Worm (Caenorhabditis elegans): ENCODE data around the gene pbs-6.
A peak's percentile ranks its signal among the peaks of the same experiment; 100 is the strongest.

pbs-6 gene

ce11 chrIII:8254938-8255337, 11.0 kb upstream of the pbs-6 start, which contains the start of gene F09G8.5:
F09G8.5 (plus strand) TSS chrIII:8254975.
- no peak for TF ChIP-seq med-1 (GFP tag; optimal IDR thresholded peaks at IDR 0.05; ENCODE audit: insufficient read depth)
- TF ChIP-seq cog-1 (tag; optimal IDR thresholded peaks at IDR 0.05): no peak
- TF ChIP-seq ref-1 (GFP tag; conservative IDR thresholded peaks at IDR 0.05): no peak
- no peak for TF ChIP-seq T22C8.4 (GFP tag; IDR thresholded peaks at IDR 0.05)
- no peak for TF ChIP-seq ztf-29 (GFP tag; IDR thresholded peaks at IDR 0.05)
- TF ChIP-seq flt-1 (GFP tag; IDR thresholded peaks at IDR 0.05): no peak
- no peak for TF ChIP-seq ztf-23 (GFP tag; IDR thresholded peaks at IDR 0.05)
- no peak for TF ChIP-seq tab-1 (GFP tag; IDR thresholded peaks at IDR 0.05)
- no peak for TF ChIP-seq klf-2 (GFP tag; conservative IDR thresholded peaks at IDR 0.05)

DNA sequence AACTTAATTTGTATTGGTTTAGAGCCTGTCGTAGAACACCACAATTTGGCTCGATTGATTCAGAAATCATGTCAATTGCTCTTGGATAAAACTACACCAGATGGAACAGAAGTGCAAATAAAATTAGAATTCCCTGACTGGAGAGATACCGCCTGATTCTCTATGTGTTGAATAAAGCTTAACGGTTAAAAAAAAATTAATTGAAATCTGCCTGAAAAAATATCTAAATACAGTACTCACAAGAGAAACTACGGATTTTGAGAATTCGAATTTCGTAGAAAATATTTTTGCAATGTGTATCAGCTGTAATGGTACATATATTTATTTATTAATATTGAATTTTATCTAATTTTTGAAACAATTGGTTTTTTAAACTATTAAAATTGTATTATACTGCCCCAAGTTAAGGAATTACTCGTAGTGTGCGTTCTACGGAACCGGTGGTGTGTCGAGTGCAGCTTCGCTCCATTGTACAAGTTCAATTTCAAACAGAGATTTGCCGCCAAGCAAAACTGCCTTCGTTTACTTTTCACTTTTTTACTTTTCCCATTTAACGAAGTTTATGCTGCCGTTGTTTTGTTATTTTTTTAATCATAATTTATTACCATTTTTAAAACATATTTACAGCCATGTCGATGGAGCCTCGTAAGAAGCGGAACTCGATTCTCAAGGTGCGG, 6.3 kb upstream of the pbs-6 start, which contains the start of gene knl-1:
Gene knl-1, plus strand, starts transcription at position 626 of the 677 bp plus-strand sequence.
- TF ChIP-seq ztf-23 (GFP tag; IDR thresholded peaks at IDR 0.05) (peak; percentile 73), flt-1 (GFP tag; IDR thresholded peaks at IDR 0.05) (0 out of 2 replicates have a peak, but pooled peaks have one; percentile 33), cog-1 (tag; optimal IDR thresholded peaks at IDR 0.05) (no peak)

DNA sequence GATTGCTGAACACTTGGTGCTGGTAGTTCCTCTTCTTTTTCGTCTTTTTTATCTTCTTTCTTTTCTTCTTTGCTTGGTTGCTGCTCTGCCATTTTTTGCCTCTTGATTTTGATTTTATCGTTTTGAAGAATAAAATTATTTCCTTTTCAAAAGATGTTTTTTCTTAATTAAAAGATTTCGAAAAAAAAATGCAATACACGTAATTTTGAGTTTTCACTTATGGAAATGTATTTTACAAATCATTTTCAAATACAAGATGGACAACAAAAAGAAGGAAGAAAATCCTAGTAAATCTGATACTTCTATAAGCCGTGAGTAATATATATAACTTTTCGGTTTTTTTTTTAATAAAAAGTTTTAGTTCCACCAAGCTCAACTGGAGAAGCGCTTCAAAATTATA, 5.5 kb upstream of the pbs-6 start, which contains the start of the genes C02F5.10 and C02F5.2:
Gene C02F5.10, minus strand, starts transcription at position 101 of the 400 bp plus-strand sequence.
Gene C02F5.2, plus strand, starts transcription at position 239 of the 400 bp plus-strand sequence.
- TF ChIP-seq tab-1 (GFP tag; IDR thresholded peaks at IDR 0.05) (no peak), klf-2 (GFP tag; conservative IDR thresholded peaks at IDR 0.05) (no peak), cog-1 (tag; optimal IDR thresholded peaks at IDR 0.05) (no peak), ztf-23 (GFP tag; IDR thresholded peaks at IDR 0.05) (no peak), T22C8.4 (GFP tag; IDR thresholded peaks at IDR 0.05) (no peak), med-1 (GFP tag; optimal IDR thresholded peaks at IDR 0.05; ENCODE audit: insufficient read depth) (no peak), ref-1 (GFP tag; conservative IDR thresholded peaks at IDR 0.05) (no peak), ztf-29 (GFP tag; IDR thresholded peaks at IDR 0.05) (no peak), flt-1 (GFP tag; IDR thresholded peaks at IDR 0.05) (no peak)

DNA sequence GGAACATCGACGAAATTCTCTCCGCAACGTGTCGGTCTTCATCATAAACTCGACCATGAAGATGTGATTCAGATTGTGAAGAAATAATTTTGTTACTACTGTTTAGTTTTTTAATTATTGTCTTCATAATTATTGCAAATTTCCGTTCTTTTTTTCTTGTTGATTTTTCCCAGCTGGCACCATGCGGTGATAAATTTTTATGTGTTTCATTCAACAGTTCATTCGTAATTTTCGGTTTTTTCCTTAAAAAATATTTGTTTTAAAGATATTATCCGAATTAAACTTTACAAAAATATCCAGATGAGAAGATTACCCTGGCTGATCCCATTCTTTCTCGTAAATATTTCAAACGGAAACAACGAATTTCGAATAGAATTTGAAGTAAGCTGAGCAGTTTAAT, 3.2 kb upstream of the pbs-6 start, which contains the start of gene C02F5.13:
Gene C02F5.13, plus strand, starts transcription at position 301 of the 400 bp plus-strand sequence.
- TF ChIP-seq med-1 (GFP tag; optimal IDR thresholded peaks at IDR 0.05; ENCODE audit: insufficient read depth) (no peak), ref-1 (GFP tag; conservative IDR thresholded peaks at IDR 0.05) (no peak), ztf-23 (GFP tag; IDR thresholded peaks at IDR 0.05) (no peak), T22C8.4 (GFP tag; IDR thresholded peaks at IDR 0.05) (no peak), cog-1 (tag; optimal IDR thresholded peaks at IDR 0.05) (no peak), klf-2 (GFP tag; conservative IDR thresholded peaks at IDR 0.05) (no peak), tab-1 (GFP tag; IDR thresholded peaks at IDR 0.05) (no peak), flt-1 (GFP tag; IDR thresholded peaks at IDR 0.05) (no peak), ztf-29 (GFP tag; IDR thresholded peaks at IDR 0.05) (no peak)

DNA sequence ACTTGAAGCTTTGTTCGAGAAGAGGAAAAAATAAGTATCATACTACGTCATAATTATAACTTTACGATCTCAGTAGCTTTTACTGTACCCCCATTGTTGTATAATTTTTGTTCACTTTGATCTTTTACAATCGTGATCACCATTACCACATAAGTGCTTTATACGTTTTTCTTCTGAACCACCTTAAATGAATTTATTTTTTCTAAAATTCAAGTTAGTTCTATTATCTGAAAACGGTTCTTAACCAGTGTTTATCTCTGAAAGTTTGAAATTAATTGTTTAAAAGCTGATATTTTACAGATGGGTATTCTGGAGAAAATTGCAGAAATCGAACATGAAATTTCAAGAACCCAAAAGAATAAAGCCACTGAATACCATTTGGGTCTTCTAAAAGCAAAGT, 1.7 kb upstream of the pbs-6 start, which contains the start of gene C02F5.3:
Gene C02F5.3, plus strand, starts transcription at position 301 of the 400 bp plus-strand sequence.
- TF ChIP-seq med-1 (GFP tag; optimal IDR thresholded peaks at IDR 0.05; ENCODE audit: insufficient read depth) (no peak), cog-1 (tag; optimal IDR thresholded peaks at IDR 0.05) (no peak), T22C8.4 (GFP tag; IDR thresholded peaks at IDR 0.05) (no peak), flt-1 (GFP tag; IDR thresholded peaks at IDR 0.05) (no peak), klf-2 (GFP tag; conservative IDR thresholded peaks at IDR 0.05) (no peak), ztf-23 (GFP tag; IDR thresholded peaks at IDR 0.05) (no peak), ref-1 (GFP tag; conservative IDR thresholded peaks at IDR 0.05) (no peak), ztf-29 (GFP tag; IDR thresholded peaks at IDR 0.05) (no peak), tab-1 (GFP tag; IDR thresholded peaks at IDR 0.05) (no peak)

- no peak for TF ChIP-seq flt-1 (GFP tag; IDR thresholded peaks at IDR 0.05)
- TF ChIP-seq ref-1 (GFP tag; conservative IDR thresholded peaks at IDR 0.05): no peak
- no peak for TF ChIP-seq klf-2 (GFP tag; conservative IDR thresholded peaks at IDR 0.05)
- TF ChIP-seq cog-1 (tag; optimal IDR thresholded peaks at IDR 0.05): no peak
- TF ChIP-seq ztf-23 (GFP tag; IDR thresholded peaks at IDR 0.05): no peak
- no peak for TF ChIP-seq ztf-29 (GFP tag; IDR thresholded peaks at IDR 0.05)
- TF ChIP-seq T22C8.4 (GFP tag; IDR thresholded peaks at IDR 0.05): no peak
- TF ChIP-seq tab-1 (GFP tag; IDR thresholded peaks at IDR 0.05): no peak
- no peak for TF ChIP-seq med-1 (GFP tag; optimal IDR thresholded peaks at IDR 0.05; ENCODE audit: insufficient read depth)
Measured at ce11 chrIII:8242809-8243208, 1.1 kb downstream of the pbs-6 start, which contains the start of gene C02F5.12. C02F5.12 (minus strand) TSS chrIII:8243029.

- TF ChIP-seq cog-1 (tag; optimal IDR thresholded peaks at IDR 0.05): no peak
- TF ChIP-seq klf-2 (GFP tag; conservative IDR thresholded peaks at IDR 0.05): no peak
- TF ChIP-seq flt-1 (GFP tag; IDR thresholded peaks at IDR 0.05): no peak
Measured at ce11 chrIII:8240948-8241347, 2.9 kb downstream of the pbs-6 start.

- TF ChIP-seq cog-1 (tag; optimal IDR thresholded peaks at IDR 0.05): no peak
Measured at ce11 chrIII:8240247-8240646, 3.6 kb downstream of the pbs-6 start.

- TF ChIP-seq ztf-29 (GFP tag; IDR thresholded peaks at IDR 0.05) (no peak), ztf-23 (GFP tag; IDR thresholded peaks at IDR 0.05) (no peak), tab-1 (GFP tag; IDR thresholded peaks at IDR 0.05) (no peak), med-1 (GFP tag; optimal IDR thresholded peaks at IDR 0.05; ENCODE audit: insufficient read depth) (no peak)
Measured at ce11 chrIII:8239325-8239724, 4.6 kb downstream of the pbs-6 start, which contains the start of gene tsp-1. tsp-1 (minus strand) TSS chrIII:8239423.

DNA sequence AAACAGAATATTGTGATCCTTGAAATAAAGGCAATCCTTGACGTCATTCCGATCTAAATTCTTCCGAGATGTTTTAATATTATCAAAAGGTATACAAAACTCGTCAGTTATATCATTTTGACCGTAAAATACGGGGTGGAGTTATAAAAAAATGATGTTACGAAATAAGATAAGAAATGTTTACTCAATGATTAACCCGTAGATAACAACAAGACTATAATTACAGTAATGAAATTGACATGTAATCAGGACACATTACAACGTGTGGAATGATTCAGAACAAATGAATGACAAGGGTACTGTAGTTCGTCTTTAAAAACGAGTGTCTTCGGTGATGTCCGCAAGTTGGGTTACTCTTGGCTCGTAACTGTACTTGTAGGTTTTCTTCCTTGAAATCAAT, 6.1 kb downstream of the pbs-6 start, which contains the start of gene tsp-2:
Gene tsp-2, minus strand, starts transcription at position 109 of the 400 bp plus-strand sequence.
- no peak for TF ChIP-seq flt-1 (GFP tag; IDR thresholded peaks at IDR 0.05)
- TF ChIP-seq ref-1 (GFP tag; conservative IDR thresholded peaks at IDR 0.05): no peak
- TF ChIP-seq med-1 (GFP tag; optimal IDR thresholded peaks at IDR 0.05; ENCODE audit: insufficient read depth): no peak
- TF ChIP-seq ztf-29 (GFP tag; IDR thresholded peaks at IDR 0.05): no peak
- TF ChIP-seq ztf-23 (GFP tag; IDR thresholded peaks at IDR 0.05): no peak
- no peak for TF ChIP-seq T22C8.4 (GFP tag; IDR thresholded peaks at IDR 0.05)
- no peak for TF ChIP-seq tab-1 (GFP tag; IDR thresholded peaks at IDR 0.05)
- TF ChIP-seq klf-2 (GFP tag; conservative IDR thresholded peaks at IDR 0.05): no peak

Measured in whole organism, midembryonic.